Fruit fly (Drosophila melanogaster): ENCODE results near the gene cdm.

cdm gene

DNA sequence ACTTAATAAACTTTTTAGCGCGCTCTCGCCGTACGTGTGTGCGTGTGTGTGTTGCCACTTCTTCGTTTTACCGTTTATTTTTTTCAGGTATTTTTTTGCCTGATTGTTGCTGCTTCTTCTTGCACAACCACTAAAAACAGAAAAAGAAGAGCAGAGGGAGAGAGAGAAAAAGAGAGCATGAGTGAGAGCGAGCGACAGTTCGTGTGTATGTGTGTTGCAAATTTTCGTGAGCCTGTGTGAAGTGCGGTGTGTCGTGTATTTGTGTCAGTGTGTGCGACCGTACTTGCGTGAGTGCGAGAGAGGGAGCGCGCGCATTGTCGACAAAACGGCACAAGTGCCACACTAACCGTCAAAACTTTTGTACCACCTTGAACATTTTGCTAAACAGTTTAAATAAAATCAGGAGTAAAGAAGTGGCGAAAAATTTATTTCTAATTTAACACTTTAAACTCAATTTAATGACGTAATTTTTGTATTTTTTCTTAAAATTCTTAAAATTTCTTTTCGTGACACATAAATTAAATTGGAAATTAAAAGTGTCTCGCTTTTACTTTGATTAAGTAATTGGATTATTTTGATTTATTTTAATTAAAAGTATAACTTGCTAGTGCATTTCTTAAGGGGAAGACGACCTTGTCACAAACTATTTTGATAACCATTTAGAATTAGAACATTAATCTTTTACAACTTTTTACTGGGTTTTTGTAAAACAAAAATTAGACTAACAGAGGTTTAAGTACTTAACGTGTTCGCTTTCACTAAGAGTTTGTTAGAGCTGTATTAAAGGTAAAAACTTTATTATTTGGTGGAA lies 13.9 kb upstream of the cdm start (continued):
- TF ChIP-seq sc (optimal IDR thresholded peaks at IDR 0.05), result no peak
- TF ChIP-seq sc (GFP tag; optimal IDR thresholded peaks at IDR 0.05), result peak; percentile 6
- peak; percentile 1 for TF ChIP-seq BEAF-32 (GFP tag; optimal IDR thresholded peaks at IDR 0.05)
- peak; percentile 50 for TF ChIP-seq CG9817 (tag; optimal IDR thresholded peaks at IDR 0.05)
- TF ChIP-seq CG10147 (GFP tag; optimal IDR thresholded peaks at IDR 0.05), result peak; percentile 58
- no peak for TF ChIP-seq peb (GFP tag; IDR thresholded peaks at IDR 0.05)
- peak; percentile 19 for TF ChIP-seq Six4 (GFP tag; optimal IDR thresholded peaks at IDR 0.05)
- no peak for TF ChIP-seq eve (GFP tag; optimal IDR thresholded peaks at IDR 0.05)
- TF ChIP-seq CG11695 (GFP tag; IDR thresholded peaks at IDR 0.05), result no peak
- peak; percentile 41 for TF ChIP-seq CG6854 (GFP tag; optimal IDR thresholded peaks at IDR 0.05)
- peak; percentile 52 for TF ChIP-seq tin (GFP tag; optimal IDR thresholded peaks at IDR 0.05)
- no peak for TF ChIP-seq CG2202 (tag; optimal IDR thresholded peaks at IDR 0.05)
- peak; percentile 77 for TF ChIP-seq Hr3 (GFP tag; optimal IDR thresholded peaks at IDR 0.05)
- TF ChIP-seq CG1603 (tag; optimal IDR thresholded peaks at IDR 0.05), result peak; percentile 28
- peak; percentile 9; the same call in 1 of the 2 replicates for TF ChIP-seq CG6272 (GFP tag; IDR thresholded peaks at IDR 0.05)
- no peak for TF ChIP-seq CG10654 (GFP tag; optimal IDR thresholded peaks at IDR 0.05)
- no peak for TF ChIP-seq TFAM (GFP tag; optimal IDR thresholded peaks at IDR 0.05)
- TF ChIP-seq zfh2 (GFP tag; optimal IDR thresholded peaks at IDR 0.05), result no peak
- TF ChIP-seq CG8281 (tag; optimal IDR thresholded peaks at IDR 0.05), result peak; percentile 5
- TF ChIP-seq CG2875 (GFP tag; optimal IDR thresholded peaks at IDR 0.05), result peak; percentile 13
- peak; percentile 31 for TF ChIP-seq Nf-YB (GFP tag; optimal IDR thresholded peaks at IDR 0.05)
- TF ChIP-seq CG13624 (GFP tag; optimal IDR thresholded peaks at IDR 0.05), result no peak
- no peak for TF ChIP-seq vfl (GFP tag; optimal IDR thresholded peaks at IDR 0.05)
- TF ChIP-seq B-H2 (GFP tag; optimal IDR thresholded peaks at IDR 0.05), result peak; percentile 7
- TF ChIP-seq CoRest (tag; optimal IDR thresholded peaks at IDR 0.05), result peak; percentile 86
- no peak for TF ChIP-seq CG9932 (GFP tag; IDR thresholded peaks at IDR 0.05)
- TF ChIP-seq fd3F (GFP tag; optimal IDR thresholded peaks at IDR 0.05), result peak; percentile 22
- TF ChIP-seq az2 (GFP tag; optimal IDR thresholded peaks at IDR 0.05), result peak; percentile 57
- no peak for TF ChIP-seq ftz-f1 (GFP tag; optimal IDR thresholded peaks at IDR 0.05)
- TF ChIP-seq CG3407 (GFP tag; optimal IDR thresholded peaks at IDR 0.05), result peak; percentile 26
- peak; percentile 30 for TF ChIP-seq CG3163 (GFP tag; optimal IDR thresholded peaks at IDR 0.05)
- peak; percentile 29 for TF ChIP-seq CG8478 (optimal IDR thresholded peaks at IDR 0.05)
- peak; percentile 48 for TF ChIP-seq lab (GFP tag; optimal IDR thresholded peaks at IDR 0.05)
- TF ChIP-seq phol (tag; optimal IDR thresholded peaks at IDR 0.05), result peak; percentile 60
- peak; percentile 31 for TF ChIP-seq Blimp-1 (GFP tag; optimal IDR thresholded peaks at IDR 0.05)
- peak; percentile 38 for TF ChIP-seq ATbp (GFP tag; optimal IDR thresholded peaks at IDR 0.05)
- peak; percentile 70 for TF ChIP-seq Hsf (GFP tag; optimal IDR thresholded peaks at IDR 0.05)
- peak; percentile 79 for TF ChIP-seq tio (GFP tag; optimal IDR thresholded peaks at IDR 0.05)
- TF ChIP-seq trh (GFP tag; optimal IDR thresholded peaks at IDR 0.05), result no peak
- TF ChIP-seq CG12155 (GFP tag; optimal IDR thresholded peaks at IDR 0.05), result peak; percentile 41
- peak; percentile 50 for TF ChIP-seq CG14710 (tag; optimal IDR thresholded peaks at IDR 0.05)
- peak; percentile 84 for TF ChIP-seq CG7556 (GFP tag; optimal IDR thresholded peaks at IDR 0.05)
- TF ChIP-seq onecut (GFP tag; IDR thresholded peaks at IDR 0.05), result peak; percentile 42
- TF ChIP-seq Atf-2 (GFP tag; optimal IDR thresholded peaks at IDR 0.05), result no peak
- peak; percentile 28 to 88 for TF ChIP-seq Pdp1 (GFP tag; optimal IDR thresholded peaks at IDR 0.05)
- peak; percentile 99 for TF ChIP-seq CG17385 (GFP tag; optimal IDR thresholded peaks at IDR 0.05)
- TF ChIP-seq CG7357 (GFP tag; IDR thresholded peaks at IDR 0.05), result 0 out of 3 replicates have a peak, but pooled peaks have one; percentile 14
- TF ChIP-seq sens (GFP tag), result peak; percentile 93
- TF ChIP-seq Atf3 (GFP tag; optimal IDR thresholded peaks at IDR 0.05), result peak; percentile 5
- peak; percentile 87 for TF ChIP-seq Med (GFP tag)
